Worm (Caenorhabditis elegans) whole organism, L2 larva: Measurements from ENCODE around the gene K01D12.1.
A peak's percentile ranks its signal among the peaks of the same experiment; 100 is the strongest.

ENCODE experiments used
- R02D3.7 ChIP-seq: fragments of 150-350 bp; optimal IDR thresholded peaks from 2 replicates; lab custom pipeline; 2014; ENCODE audit warnings: missing biosample characterization, missing genetic modification characterization
- ceh-82 ChIP-seq: fragments of 150-350 bp; optimal IDR thresholded peaks from 2 replicates; lab custom pipeline; 2014; ENCODE audit warnings: missing biosample characterization, missing genetic modification characterization
- egl-27 ChIP-seq: sonication (generic microtip); optimal IDR thresholded peaks from 3 replicates; lab custom pipeline; 2017; ENCODE audit warnings: missing biosample characterization, missing genetic modification reagents, missing genetic modification characterization
- elt-3 ChIP-seq: sonication (generic microtip); optimal IDR thresholded peaks from 2 replicates; lab custom pipeline; 2017; ENCODE audit warnings: missing biosample characterization, missing genetic modification characterization
- lsy-2 ChIP-seq, 2 experiments: fragments of 150-350 bp in 1 of 2; sonication (generic microtip) in 1 of 2; optimal IDR thresholded peaks; 2 replicates each; lab custom pipeline; 2014 to 2017; ENCODE audit warnings: missing biosample characterization in 2 of 2, missing genetic modification characterization in 2 of 2
- nhr-21 ChIP-seq: fragments of 150-350 bp; optimal IDR thresholded peaks from 2 replicates; lab custom pipeline; 2014; ENCODE audit warnings: missing biosample characterization, missing genetic modification characterization
- nhr-77 ChIP-seq: fragments of 150-350 bp; optimal IDR thresholded peaks from 2 replicates; lab custom pipeline; 2014; ENCODE audit warnings: missing biosample characterization, missing genetic modification characterization
- sem-4 ChIP-seq: fragments of 150-350 bp; optimal IDR thresholded peaks from 2 replicates; lab custom pipeline; 2014; ENCODE audit warnings: missing biosample characterization, missing genetic modification reagents, missing genetic modification characterization
- skn-1 ChIP-seq: sonication (generic microtip); optimal IDR thresholded peaks from 2 replicates; lab custom pipeline; 2017; ENCODE audit warnings: missing biosample characterization, missing genetic modification characterization
- snpc-4 ChIP-seq: fragments of 150-350 bp; optimal IDR thresholded peaks from 2 replicates; lab custom pipeline; 2014; ENCODE audit warnings: missing biosample characterization, missing genetic modification characterization
- ztf-4 ChIP-seq: fragments of 150-350 bp; optimal IDR thresholded peaks from 2 replicates; lab custom pipeline; 2014; ENCODE audit warnings: missing biosample characterization, missing genetic modification characterization

ce11 chrV:12331820-12332219 lies 45.5 kb upstream of the K01D12.1 start:
- TF ChIP-seq lsy-2 (tag; optimal IDR thresholded peaks at IDR 0.05; lab: Kevin White, UChicago) (peak in 1 of 2 experiments; percentile 30), skn-1 (tag; lab: Kevin White, UChicago) (no peak), egl-27 (tag; lab: Kevin White, UChicago) (no peak), ztf-4 (tag; lab: Kevin White, UChicago) (no peak), sem-4 (tag; lab: Kevin White, UChicago) (no peak), ceh-82 (tag; lab: Kevin White, UChicago) (no peak), elt-3 (tag; lab: Kevin White, UChicago) (no peak), nhr-77 (tag; lab: Kevin White, UChicago) (no peak), nhr-21 (no peak), snpc-4 (tag; lab: Kevin White, UChicago) (no peak), R02D3.7 (tag; lab: Kevin White, UChicago) (no peak)
